Worm (Caenorhabditis elegans): Measurements from ENCODE around the gene F42C5.5.

DNA sequence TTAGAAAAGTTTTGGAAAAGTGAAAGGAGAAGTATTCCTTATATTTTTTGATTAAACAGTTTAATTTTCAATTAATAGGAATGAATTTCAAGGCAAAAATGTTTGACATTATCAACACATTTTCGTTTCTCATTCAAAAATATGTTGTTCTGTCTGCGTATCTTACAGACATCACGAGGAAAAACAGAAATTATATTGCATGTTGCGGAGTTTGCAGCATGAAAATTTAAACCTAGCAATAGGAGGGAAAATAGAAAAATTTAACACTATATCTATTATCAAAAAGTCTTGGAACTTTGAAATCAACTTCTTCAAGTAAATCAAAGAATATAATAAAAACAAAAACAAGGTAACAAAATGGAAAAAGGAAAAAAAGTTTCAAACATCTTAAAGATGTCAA is 3.0 kb downstream of the F42C5.5 start:
- TF ChIP-seq nhr-12 (tag; optimal IDR thresholded peaks at IDR 0.05) (no peak), elt-1 (tag; optimal IDR thresholded peaks at IDR 0.05) (no peak), zag-1 (tag; optimal IDR thresholded peaks at IDR 0.05) (no peak), mab-5 (tag; optimal IDR thresholded peaks at IDR 0.05) (no peak), mdl-1 (tag; optimal IDR thresholded peaks at IDR 0.05) (no peak), skn-1 (tag; optimal IDR thresholded peaks at IDR 0.05) (no peak), ama-1 (optimal IDR thresholded peaks at IDR 0.05) (no peak), elt-3 (tag; optimal IDR thresholded peaks at IDR 0.05) (no peak), lsy-2 (tag; optimal IDR thresholded peaks at IDR 0.05) (no peak), C34F6.9 (tag; optimal IDR thresholded peaks at IDR 0.05) (peak; percentile 0), nhr-25 (tag; optimal IDR thresholded peaks at IDR 0.05) (no peak), unc-55 (GFP tag; optimal IDR thresholded peaks at IDR 0.05) (peak; percentile 19), nhr-77 (tag; optimal IDR thresholded peaks at IDR 0.05) (no peak), sma-3 (GFP tag; optimal IDR thresholded peaks at IDR 0.05) (no peak)
